Fruit fly (Drosophila melanogaster): ENCODE results near the gene CG5004.

DNA sequence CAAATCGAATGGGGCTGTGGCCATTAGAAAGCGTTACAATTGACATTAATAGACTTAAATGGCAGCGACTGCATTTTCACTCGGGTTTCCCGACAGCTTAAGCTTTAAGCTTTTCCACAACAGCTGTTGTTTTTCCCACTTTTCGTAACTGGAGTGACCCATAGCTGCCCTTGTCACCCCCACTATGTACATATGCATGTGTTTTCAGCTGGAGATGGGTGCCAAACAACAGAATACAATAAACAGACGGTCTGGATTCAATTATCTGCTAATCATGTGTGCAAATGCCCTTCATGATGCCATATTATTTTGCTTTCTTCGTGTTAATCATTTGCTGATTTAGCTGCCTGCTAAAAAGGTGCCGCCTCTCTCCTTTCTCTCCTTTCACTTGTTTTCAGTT lies 76.1 kb downstream of the CG5004 start:
- TF ChIP-seq CG10631 (GFP tag; optimal IDR thresholded peaks at IDR 0.05) (no peak), Lpt (GFP tag; optimal IDR thresholded peaks at IDR 0.05) (no peak), spab (GFP tag; optimal IDR thresholded peaks at IDR 0.05) (no peak), CG8632 (GFP tag; optimal IDR thresholded peaks at IDR 0.05) (no peak), Eip78C (GFP tag) (no peak)

All from whole organism, prepupa.